Fruit fly (Drosophila melanogaster) whole organism, prepupa: Measurements from ENCODE around the gene CG31798.
A peak's percentile ranks its signal among the peaks of the same experiment; 100 is the strongest.

Experiments
- Blimp-1 ChIP-seq: fragments of 200-800 bp; sonication (Bioruptor generic); optimal IDR thresholded peaks from 3 replicates; lab custom pipeline; 2017; ENCODE audit warnings: missing biosample characterization, missing genetic modification characterization, mild to moderate bottlenecking, moderate library complexity, missing genetic modification reagents
- CG10631 ChIP-seq: fragments of 200-800 bp; sonication (Bioruptor generic); optimal IDR thresholded peaks from 2 replicates; lab custom pipeline; 2016; ENCODE audit warnings: missing biosample characterization, missing genetic modification characterization
- CG10669 ChIP-seq: fragments of 200-800 bp; sonication (Bioruptor generic); optimal IDR thresholded peaks from 3 replicates; lab custom pipeline; 2018; ENCODE audit warnings: missing biosample characterization, mild to moderate bottlenecking, missing genetic modification characterization, moderate library complexity
- CG11294 ChIP-seq: fragments of 200-800 bp; sonication (Bioruptor generic); IDR thresholded peaks from 2 replicates; pipeline ENCODE4 v1.3.6; 2022; ENCODE audit warnings: missing biosample characterization, missing genetic modification characterization
- CG11762 ChIP-seq: fragments of 200-800 bp; sonication (Bioruptor generic); optimal IDR thresholded peaks from 3 replicates; lab custom pipeline; 2016; ENCODE audit warnings: missing biosample characterization, missing genetic modification characterization; ENCODE audit not compliant: insufficient read depth
- CG11902 ChIP-seq: fragments of 200-800 bp; sonication (Bioruptor generic); optimal IDR thresholded peaks from 3 replicates; lab custom pipeline; 2016; ENCODE audit warnings: missing biosample characterization, missing genetic modification characterization
- CG15336 ChIP-seq: fragments of 200-800 bp; sonication (Bioruptor generic); IDR thresholded peaks from 2 replicates; pipeline ENCODE4 v1.3.6; 2022; ENCODE audit warnings: missing biosample characterization, missing genetic modification characterization
- CG1621 ChIP-seq: fragments of 200-800 bp; sonication (Bioruptor generic); optimal IDR thresholded peaks from 3 replicates; lab custom pipeline; 2018; ENCODE audit warnings: missing biosample characterization, mild to moderate bottlenecking, missing genetic modification characterization
- CG16779 ChIP-seq: fragments of 200-800 bp; sonication (Bioruptor generic); optimal IDR thresholded peaks from 3 replicates; lab custom pipeline; 2017; ENCODE audit warnings: missing biosample characterization, mild to moderate bottlenecking, missing genetic modification characterization
- CG3032 ChIP-seq: fragments of 200-800 bp; optimal IDR thresholded peaks from 2 replicates; lab custom pipeline; 2019; ENCODE audit warnings: missing biosample characterization, mild to moderate bottlenecking, missing genetic modification characterization, moderate library complexity
- CG31627 ChIP-seq: fragments of 200-800 bp; sonication (Bioruptor generic); optimal IDR thresholded peaks from 3 replicates; lab custom pipeline; 2016; ENCODE audit warnings: missing biosample characterization, missing genetic modification characterization
- CG32006 ChIP-seq: fragments of 200-800 bp; sonication (Bioruptor generic); optimal IDR thresholded peaks from 3 replicates; lab custom pipeline; 2017; ENCODE audit warnings: missing biosample characterization, mild to moderate bottlenecking, missing genetic modification characterization
- CG34406 ChIP-seq: fragments of 200-800 bp; sonication (Bioruptor generic); optimal IDR thresholded peaks from 3 replicates; lab custom pipeline; 2016; ENCODE audit warnings: missing biosample characterization, missing genetic modification characterization
- CG4318 ChIP-seq: fragments of 200-800 bp; sonication (Bioruptor generic); optimal IDR thresholded peaks from 3 replicates; lab custom pipeline; 2017; ENCODE audit warnings: missing biosample characterization, mild to moderate bottlenecking, missing genetic modification characterization
- CG6163 ChIP-seq: fragments of 200-800 bp; sonication (Bioruptor generic); IDR thresholded peaks from 3 replicates; pipeline ENCODE4 v1.3.6; 2022; ENCODE audit warnings: missing biosample characterization, missing genetic modification characterization
- CG6792 ChIP-seq: fragments of 200-800 bp; sonication (Bioruptor generic); optimal IDR thresholded peaks from 3 replicates; lab custom pipeline; 2016; ENCODE audit warnings: missing biosample characterization, missing genetic modification characterization
- CG6808 ChIP-seq: fragments of 200-800 bp; sonication (Bioruptor generic); optimal IDR thresholded peaks from 3 replicates; lab custom pipeline; 2017; ENCODE audit warnings: missing biosample characterization, missing genetic modification characterization, mild to moderate bottlenecking, moderate library complexity, missing genetic modification reagents
- CG6854 ChIP-seq: fragments of 200-800 bp; sonication (Bioruptor generic); optimal IDR thresholded peaks from 2 replicates; lab custom pipeline; 2017; ENCODE audit warnings: missing biosample characterization, mild to moderate bottlenecking, missing genetic modification characterization
- CG7368 ChIP-seq: fragments of 200-800 bp; sonication (Bioruptor generic); optimal IDR thresholded peaks from 3 replicates; lab custom pipeline; 2016; ENCODE audit warnings: missing biosample characterization, missing genetic modification characterization
- CG8119 ChIP-seq: fragments of 200-800 bp; sonication (Bioruptor generic); IDR thresholded peaks from 3 replicates; pipeline ENCODE4 v1.3.6; 2022; ENCODE audit warnings: missing biosample characterization, missing genetic modification characterization
- Eip75B ChIP-seq: fragments of 200-800 bp; sonication (Bioruptor generic); optimal IDR thresholded peaks from 3 replicates; lab custom pipeline; 2016; ENCODE audit warnings: missing biosample characterization, missing genetic modification characterization
- Eip78C ChIP-seq: fragments of 200-800 bp; sonication (Bioruptor generic); peaks from one replicate; lab custom pipeline; 2016; ENCODE audit warnings: missing biosample characterization, missing genetic modification characterization
- Eip93F ChIP-seq: fragments of 200-800 bp; sonication (Bioruptor generic); optimal IDR thresholded peaks from 2 replicates; lab custom pipeline; 2016; ENCODE audit warnings: missing biosample characterization, mild to moderate bottlenecking, missing genetic modification characterization
- Ets21C ChIP-seq: fragments of 200-800 bp; sonication (Bioruptor generic); optimal IDR thresholded peaks from 3 replicates; lab custom pipeline; 2016; ENCODE audit warnings: missing biosample characterization, missing genetic modification characterization
- Ets96B ChIP-seq: fragments of 200-800 bp; optimal IDR thresholded peaks from 2 replicates; lab custom pipeline; 2019; ENCODE audit warnings: missing biosample characterization, mild to moderate bottlenecking, missing genetic modification characterization, moderate library complexity
- Gug ChIP-seq: fragments of 200-800 bp; sonication (Bioruptor generic); IDR thresholded peaks from 2 replicates; pipeline ENCODE4 v1.3.6; 2022; ENCODE audit warnings: missing biosample characterization, missing genetic modification characterization
- Hr38 ChIP-seq: sonication (Bioruptor generic); optimal IDR thresholded peaks from 2 replicates; lab custom pipeline; 2016; ENCODE audit warnings: missing biosample characterization, missing genetic modification characterization
- Hr39 ChIP-seq: fragments of 200-800 bp; sonication (Bioruptor generic); optimal IDR thresholded peaks from 2 replicates; lab custom pipeline; 2016; ENCODE audit warnings: missing biosample characterization, missing genetic modification characterization
- Hr4 ChIP-seq: fragments of 200-800 bp; sonication (Bioruptor generic); optimal IDR thresholded peaks from 3 replicates; lab custom pipeline; 2016; ENCODE audit warnings: missing biosample characterization, missing genetic modification characterization
- Lpt ChIP-seq: fragments of 200-800 bp; sonication (Bioruptor generic); optimal IDR thresholded peaks from 3 replicates; lab custom pipeline; 2016; ENCODE audit warnings: missing biosample characterization, missing genetic modification characterization
- Met ChIP-seq: fragments of 200-800 bp; sonication (Bioruptor generic); optimal IDR thresholded peaks from 3 replicates; lab custom pipeline; 2016; ENCODE audit warnings: missing biosample characterization, missing genetic modification characterization
- OdsH ChIP-seq: fragments of 200-800 bp; sonication (Bioruptor generic); optimal IDR thresholded peaks from 3 replicates; lab custom pipeline; 2016; ENCODE audit warnings: missing biosample characterization, missing genetic modification characterization
- Sox14 ChIP-seq: fragments of 200-800 bp; sonication (Bioruptor generic); optimal IDR thresholded peaks from 3 replicates; lab custom pipeline; 2016; ENCODE audit warnings: missing biosample characterization, missing genetic modification characterization
- Sox15 ChIP-seq: fragments of 200-800 bp; sonication (Bioruptor generic); optimal IDR thresholded peaks from 3 replicates; lab custom pipeline; 2016; ENCODE audit warnings: missing biosample characterization, missing genetic modification characterization
- acj6 ChIP-seq: fragments of 200-800 bp; sonication (Bioruptor generic); optimal IDR thresholded peaks from 3 replicates; lab custom pipeline; 2016; ENCODE audit warnings: missing biosample characterization, missing genetic modification characterization
- cyc ChIP-seq: fragments of 200-800 bp; sonication (Bioruptor generic); optimal IDR thresholded peaks from 3 replicates; lab custom pipeline; 2016; ENCODE audit warnings: missing biosample characterization, missing genetic modification characterization
- dac ChIP-seq: fragments of 200-800 bp; sonication (Bioruptor generic); optimal IDR thresholded peaks from 2 replicates; lab custom pipeline; 2017; ENCODE audit warnings: missing biosample characterization, mild to moderate bottlenecking, missing genetic modification characterization
- dsx ChIP-seq: fragments of 200-800 bp; optimal IDR thresholded peaks from 3 replicates; lab custom pipeline; 2019; ENCODE audit warnings: missing biosample characterization, mild to moderate bottlenecking, missing genetic modification characterization, moderate library complexity; ENCODE audit not compliant: poor library complexity, severe bottlenecking
- eg ChIP-seq: fragments of 200-800 bp; sonication (Bioruptor generic); IDR thresholded peaks from 3 replicates; pipeline ENCODE4 v1.3.6; 2022; ENCODE audit warnings: missing biosample characterization, missing genetic modification characterization
- esn ChIP-seq: fragments of 200-800 bp; sonication (Bioruptor generic); optimal IDR thresholded peaks from 2 replicates; lab custom pipeline; 2016; ENCODE audit warnings: missing biosample characterization, mild to moderate bottlenecking, missing genetic modification characterization, moderate library complexity
- fd59A ChIP-seq: fragments of 200-800 bp; sonication (Bioruptor generic); optimal IDR thresholded peaks from 2 replicates; lab custom pipeline; 2017; ENCODE audit warnings: missing biosample characterization, mild to moderate bottlenecking, missing genetic modification characterization, missing genetic modification reagents
- fd85E ChIP-seq: fragments of 200-800 bp; sonication (Bioruptor generic); optimal IDR thresholded peaks from 3 replicates; lab custom pipeline; 2016; ENCODE audit warnings: missing biosample characterization, missing genetic modification characterization
- fkh ChIP-seq: fragments of 200-800 bp; sonication (Bioruptor generic); optimal IDR thresholded peaks from 3 replicates; lab custom pipeline; 2017; ENCODE audit warnings: missing biosample characterization, mild to moderate bottlenecking, missing genetic modification characterization, moderate library complexity
- salr ChIP-seq, 2 experiments: fragments of 200-800 bp; sonication (Bioruptor generic); optimal IDR thresholded peaks; 3 replicates each; lab custom pipeline; 2016 to 2018; ENCODE audit warnings: missing biosample characterization in 2 of 2, missing genetic modification characterization in 2 of 2, mild to moderate bottlenecking in 1 of 2
- ss ChIP-seq, 2 experiments: fragments of 200-800 bp; sonication (Bioruptor generic); optimal IDR thresholded peaks; 2 replicates in 1 of 2; 3 replicates in 1 of 2; lab custom pipeline; 2017 to 2018; ENCODE audit warnings: mild to moderate bottlenecking in 2 of 2, missing biosample characterization in 2 of 2, missing genetic modification characterization in 2 of 2, moderate library complexity in 1 of 2
- svp ChIP-seq: fragments of 200-800 bp; sonication (Bioruptor generic); peaks from one replicate; lab custom pipeline; 2016; ENCODE audit warnings: missing biosample characterization, missing genetic modification characterization
- topi ChIP-seq: fragments of 200-800 bp; sonication (Bioruptor generic); optimal IDR thresholded peaks from 3 replicates; lab custom pipeline; 2016; ENCODE audit warnings: missing biosample characterization, missing genetic modification characterization
- vri ChIP-seq: fragments of 200-800 bp; sonication (Bioruptor generic); optimal IDR thresholded peaks from 3 replicates; lab custom pipeline; 2016; ENCODE audit warnings: missing biosample characterization, mild to moderate bottlenecking, missing genetic modification characterization

CG31798 gene

DNA sequence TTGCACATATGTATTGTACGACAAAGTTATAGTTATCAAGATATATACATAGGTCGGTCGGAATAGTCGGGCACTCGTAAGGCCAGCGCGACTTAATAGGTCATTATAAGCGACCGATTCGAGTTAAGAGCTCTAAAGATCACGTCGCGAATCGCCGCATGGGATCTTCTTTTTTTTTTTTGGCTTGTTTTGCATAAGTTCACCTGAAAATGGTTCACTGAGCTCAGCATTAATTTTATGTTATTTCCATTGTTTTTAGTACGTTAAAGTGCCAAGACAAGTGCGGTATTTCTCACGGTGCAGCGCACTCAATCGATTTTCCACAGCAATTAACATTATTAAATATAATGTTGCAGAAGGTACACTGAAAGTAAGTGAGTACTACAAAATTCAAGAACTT, 47.4 kb downstream of the CG31798 start:
- TF ChIP-seq fd85E (GFP tag; lab: Kevin White, UChicago), result no peak
- no peak for TF ChIP-seq Ets21C (GFP tag; lab: Kevin White, UChicago)
- TF ChIP-seq Hr4 (GFP tag; lab: Kevin White, UChicago), result peak; percentile 12
- no peak for TF ChIP-seq ss (GFP tag; optimal IDR thresholded peaks at IDR 0.05; lab: Kevin White, UChicago)
- TF ChIP-seq CG8119, result peak; percentile 13; the same call in 1 of the 3 replicates
- no peak for TF ChIP-seq Hr38 (GFP tag; lab: Kevin White, UChicago)
- TF ChIP-seq CG32006 (GFP tag; lab: Kevin White, UChicago), result no peak
- TF ChIP-seq Gug (GFP tag; lab: Robert Waterston, UW), result peak; percentile 44; the same call in 1 of the 2 replicates
- no peak for TF ChIP-seq Eip93F (GFP tag; lab: Kevin White, UChicago)
- peak; percentile 22 for TF ChIP-seq CG6163 (GFP tag; lab: Robert Waterston, UW)
- TF ChIP-seq salr (GFP tag; optimal IDR thresholded peaks at IDR 0.05; lab: Kevin White, UChicago), result no peak
- TF ChIP-seq dac, result no peak
- no peak for TF ChIP-seq CG4318
- no peak for TF ChIP-seq cyc (GFP tag; lab: Kevin White, UChicago)
- no peak for TF ChIP-seq CG7368
- TF ChIP-seq eg (GFP tag; lab: Robert Waterston, UW), result peak; percentile 37; the same call in 1 of the 3 replicates
- no peak for TF ChIP-seq Hr39 (GFP tag; lab: Kevin White, UChicago)
- no peak for TF ChIP-seq Eip75B (GFP tag; lab: Kevin White, UChicago)
- peak; percentile 76 for TF ChIP-seq Eip78C (GFP tag; lab: Kevin White, UChicago)
- peak; percentile 16; the same call in 1 of the 2 replicates for TF ChIP-seq CG11294 (GFP tag; lab: Robert Waterston, UW)
- no peak for TF ChIP-seq Blimp-1 (GFP tag; lab: Kevin White, UChicago)
- no peak for TF ChIP-seq topi (GFP tag; lab: Kevin White, UChicago)
- TF ChIP-seq, all 60 proteins: peak for 7

dm6 chr2L:19441791-19442190, 47.8 kb downstream of the CG31798 start, which contains the start of gene RanGAP:
Gene RanGAP (plus strand): TSS chr2L:19441959.
- TF ChIP-seq Sox15 (no peak), salr (GFP tag; optimal IDR thresholded peaks at IDR 0.05; lab: Kevin White, UChicago) (peak in 1 of 2 experiments; percentile 1), OdsH (peak; percentile 13), CG15336 (GFP tag; lab: Robert Waterston, UW) (no peak), CG10631 (GFP tag; lab: Kevin White, UChicago) (no peak), CG32006 (GFP tag; lab: Kevin White, UChicago) (peak; percentile 60), cyc (GFP tag; lab: Kevin White, UChicago) (no peak), CG11762 (GFP tag; lab: Kevin White, UChicago) (no peak), CG10669 (GFP tag; lab: Kevin White, UChicago) (peak; percentile 9), acj6 (GFP tag; lab: Kevin White, UChicago) (no peak), CG31627 (GFP tag; lab: Kevin White, UChicago) (no peak), Lpt (GFP tag; lab: Kevin White, UChicago) (no peak), CG11902 (GFP tag; lab: Kevin White, UChicago) (no peak), CG6808 (GFP tag; lab: Kevin White, UChicago) (peak; percentile 40), Eip93F (GFP tag; lab: Kevin White, UChicago) (no peak), Blimp-1 (GFP tag; lab: Kevin White, UChicago) (no peak), fkh (GFP tag; lab: Kevin White, UChicago) (no peak), CG6163 (GFP tag; lab: Robert Waterston, UW) (peak; percentile 40; the same call in 2 of the 3 replicates), Eip78C (GFP tag; lab: Kevin White, UChicago) (peak; percentile 24), Hr38 (GFP tag; lab: Kevin White, UChicago) (no peak), Hr39 (GFP tag; lab: Kevin White, UChicago) (no peak), Sox14 (no peak), vri (no peak), fd85E (GFP tag; lab: Kevin White, UChicago) (no peak), CG1621 (tag; lab: Kevin White, UChicago) (no peak), esn (GFP tag; lab: Kevin White, UChicago) (no peak), CG6792 (no peak), CG3032 (tag; lab: Kevin White, UChicago) (no peak), Ets96B (tag; lab: Kevin White, UChicago) (no peak), fd59A (no peak), CG6854 (GFP tag; lab: Kevin White, UChicago) (no peak), Hr4 (GFP tag; lab: Kevin White, UChicago) (no peak), dsx (GFP tag; lab: Kevin White, UChicago) (no peak), CG4318 (peak; percentile 27), CG16779 (tag; lab: Kevin White, UChicago) (peak; percentile 11), Ets21C (GFP tag; lab: Kevin White, UChicago) (no peak), Gug (GFP tag; lab: Robert Waterston, UW) (no peak), svp (GFP tag; lab: Kevin White, UChicago) (peak; percentile 71), Met (GFP tag; lab: Kevin White, UChicago) (no peak), CG34406 (GFP tag; lab: Kevin White, UChicago) (no peak)
